Worm (Caenorhabditis elegans) whole organism, young adult: ENCODE results near the gene R07E4.3.

Source experiments
- B0261.1 ChIP-seq: sonication (generic microtip); optimal IDR thresholded peaks from 2 replicates; lab custom pipeline; 2016; ENCODE audit warnings: mild to moderate bottlenecking, missing genetic modification characterization, moderate library complexity, missing compliant biosample characterization
- B0336.3 ChIP-seq: fragments of 200-800 bp; sonication (Bioruptor generic); IDR thresholded peaks from 2 replicates; pipeline ENCODE4 v1.3.6; 2022; ENCODE audit warnings: missing genetic modification characterization, missing compliant biosample characterization
- C17E4.6 ChIP-seq: fragments of 200-800 bp; sonication (Bioruptor generic); IDR thresholded peaks from 2 replicates; pipeline ENCODE4 v1.3.6; 2022; ENCODE audit warnings: missing genetic modification reagents, missing genetic modification characterization, missing compliant biosample characterization
- F39B2.1 ChIP-seq: fragments of 200-800 bp; sonication (Bioruptor generic); IDR thresholded peaks from 2 replicates; pipeline ENCODE4 v1.3.6; 2022; ENCODE audit warnings: missing genetic modification reagents, missing genetic modification characterization, missing compliant biosample characterization
- F55B11.4 ChIP-seq: sonication (generic microtip); optimal IDR thresholded peaks from 2 replicates; lab custom pipeline; 2016; ENCODE audit warnings: missing compliant biosample characterization, missing genetic modification characterization, borderline replicate concordance; ENCODE audit not compliant: insufficient read depth
- T07F8.4 ChIP-seq: sonication (generic microtip); optimal IDR thresholded peaks from 2 replicates; lab custom pipeline; 2016; ENCODE audit warnings: mild to moderate bottlenecking, missing genetic modification characterization, moderate library complexity, missing compliant biosample characterization
- Y53F4B.3 ChIP-seq: fragments of 200-800 bp; sonication (Bioruptor generic); IDR thresholded peaks from 2 replicates; pipeline ENCODE4 v1.3.6; 2022; ENCODE audit warnings: missing genetic modification reagents, missing genetic modification characterization, missing compliant biosample characterization
- Y79H2A.3 ChIP-seq: fragments of 200-800 bp; sonication (Bioruptor generic); conservative IDR thresholded peaks from 2 replicates; pipeline ENCODE4 v1.3.6; 2022; ENCODE audit warnings: missing genetic modification reagents, missing genetic modification characterization, missing compliant biosample characterization
- Y95B8A.8 ChIP-seq: fragments of 200-800 bp; sonication (Bioruptor generic); IDR thresholded peaks from 2 replicates; pipeline ENCODE4 v1.3.6; 2022; ENCODE audit warnings: missing genetic modification reagents, missing genetic modification characterization, missing compliant biosample characterization
- aptf-2 ChIP-seq: fragments of 200-800 bp; sonication (Bioruptor generic); conservative IDR thresholded peaks from 2 replicates; pipeline ENCODE4 v1.3.6; 2022; ENCODE audit warnings: missing genetic modification reagents, missing genetic modification characterization, missing compliant biosample characterization
- atf-7 ChIP-seq: sonication (generic microtip); optimal IDR thresholded peaks from 2 replicates; lab custom pipeline; 2017; ENCODE audit warnings: mild to moderate bottlenecking, missing genetic modification characterization, missing compliant biosample characterization
- bed-1 ChIP-seq: fragments of 200-800 bp; sonication (Bioruptor generic); IDR thresholded peaks from 2 replicates; pipeline ENCODE4 v1.3.6; 2022; ENCODE audit warnings: missing genetic modification reagents, missing genetic modification characterization, missing compliant biosample characterization
- bed-2 ChIP-seq: fragments of 200-800 bp; sonication (Bioruptor generic); IDR thresholded peaks from 2 replicates; pipeline ENCODE4 v1.3.6; 2022; ENCODE audit warnings: missing genetic modification reagents, missing genetic modification characterization, missing compliant biosample characterization
- cebp-1 ChIP-seq, 2 experiments: fragments of 200-800 bp in 1 of 2; sonication (Bioruptor generic) in 1 of 2; sonication (generic microtip) in 1 of 2; IDR thresholded peaks in 1 of 2; optimal IDR thresholded peaks in 1 of 2; 2 replicates each; pipeline versions ENCODE4 v1.3.6 to Lab custom; 2017 to 2022; ENCODE audit warnings: missing compliant biosample characterization in 2 of 2, missing genetic modification characterization in 2 of 2, mild to moderate bottlenecking in 1 of 2, missing genetic modification reagents in 1 of 2, moderate library complexity in 1 of 2
- ceh-27 ChIP-seq: fragments of 200-800 bp; sonication (Bioruptor generic); optimal IDR thresholded peaks from 2 replicates; lab custom pipeline; 2018; ENCODE audit warnings: mild to moderate bottlenecking, missing genetic modification characterization, moderate library complexity, missing compliant biosample characterization
- him-1 ChIP-seq: sonication (generic microtip); optimal IDR thresholded peaks from 2 replicates; lab custom pipeline; 2016; ENCODE audit warnings: missing genotype, missing genetic modification reagents, missing genetic modification characterization, missing compliant biosample characterization
- hlh-26 ChIP-seq: fragments of 200-800 bp; sonication (Bioruptor generic); conservative IDR thresholded peaks from 2 replicates; pipeline ENCODE4 v1.3.6; 2022; ENCODE audit warnings: missing genetic modification reagents, missing genetic modification characterization, missing compliant biosample characterization
- hmg-1.2 ChIP-seq: fragments of 200-800 bp; sonication (Bioruptor generic); IDR thresholded peaks from 2 replicates; pipeline ENCODE4 v1.3.6; 2022; ENCODE audit warnings: missing genetic modification reagents, missing genetic modification characterization, missing compliant biosample characterization
- hsf-1 ChIP-seq: fragments of 200-800 bp; sonication (Bioruptor generic); IDR thresholded peaks from 2 replicates; pipeline ENCODE4 v1.3.6; 2022; ENCODE audit warnings: missing genetic modification reagents, missing genetic modification characterization, missing compliant biosample characterization
- madf-6 ChIP-seq: fragments of 200-800 bp; sonication (Bioruptor generic); IDR thresholded peaks from 2 replicates; pipeline ENCODE4 v1.3.6; 2022; ENCODE audit warnings: missing genetic modification reagents, missing genetic modification characterization, missing compliant biosample characterization
- mes-4 ChIP-seq: sonication (generic microtip); optimal IDR thresholded peaks from 2 replicates; lab custom pipeline; 2016; ENCODE audit warnings: missing genotype, missing genetic modification characterization, missing compliant biosample characterization
- mxl-1 ChIP-seq: sonication (generic microtip); optimal IDR thresholded peaks from 2 replicates; lab custom pipeline; 2016; ENCODE audit warnings: missing genetic modification characterization, missing compliant biosample characterization
- nfyb-1 ChIP-seq: fragments of 200-800 bp; sonication (Bioruptor generic); IDR thresholded peaks from 2 replicates; pipeline ENCODE4 v1.3.6; 2022; ENCODE audit warnings: missing genetic modification reagents, missing genetic modification characterization, missing compliant biosample characterization
- nhr-90 ChIP-seq: sonication (generic microtip); optimal IDR thresholded peaks from 2 replicates; lab custom pipeline; 2016; ENCODE audit warnings: missing genotype, mild to moderate bottlenecking, missing genetic modification characterization, missing compliant biosample characterization
- rcor-1 ChIP-seq: fragments of 200-800 bp; sonication (Bioruptor generic); IDR thresholded peaks from 2 replicates; pipeline ENCODE4 v1.3.6; 2022; ENCODE audit warnings: missing genetic modification reagents, missing genetic modification characterization, missing compliant biosample characterization
- tbx-9 ChIP-seq: sonication (generic microtip); optimal IDR thresholded peaks from 2 replicates; lab custom pipeline; 2016; ENCODE audit warnings: borderline replicate concordance, missing genetic modification characterization, inconsistent platforms, missing compliant biosample characterization
- unc-130 ChIP-seq: sonication (generic microtip); optimal IDR thresholded peaks from 2 replicates; lab custom pipeline; 2016; ENCODE audit warnings: missing genetic modification reagents, missing genetic modification characterization, missing compliant biosample characterization
- xnd-1 ChIP-seq: sonication (generic microtip); optimal IDR thresholded peaks from 2 replicates; lab custom pipeline; 2016; ENCODE audit warnings: missing genotype, missing genetic modification reagents, missing genetic modification characterization, missing compliant biosample characterization
- zfh-2 ChIP-seq: fragments of 200-800 bp; sonication (Bioruptor generic); conservative IDR thresholded peaks from 2 replicates; pipeline ENCODE4 v1.3.6; 2022; ENCODE audit warnings: missing genetic modification reagents, missing genetic modification characterization, missing compliant biosample characterization
- zim-3 ChIP-seq: sonication (generic microtip); optimal IDR thresholded peaks from 2 replicates; lab custom pipeline; 2017; ENCODE audit warnings: mild to moderate bottlenecking, missing genetic modification characterization, moderate library complexity, missing compliant biosample characterization
- ztf-18 ChIP-seq: sonication (generic microtip); optimal IDR thresholded peaks from 2 replicates; lab custom pipeline; 2016; ENCODE audit warnings: missing genotype, mild to moderate bottlenecking, missing genetic modification characterization, missing compliant biosample characterization

The R07E4.3 gene

DNA sequence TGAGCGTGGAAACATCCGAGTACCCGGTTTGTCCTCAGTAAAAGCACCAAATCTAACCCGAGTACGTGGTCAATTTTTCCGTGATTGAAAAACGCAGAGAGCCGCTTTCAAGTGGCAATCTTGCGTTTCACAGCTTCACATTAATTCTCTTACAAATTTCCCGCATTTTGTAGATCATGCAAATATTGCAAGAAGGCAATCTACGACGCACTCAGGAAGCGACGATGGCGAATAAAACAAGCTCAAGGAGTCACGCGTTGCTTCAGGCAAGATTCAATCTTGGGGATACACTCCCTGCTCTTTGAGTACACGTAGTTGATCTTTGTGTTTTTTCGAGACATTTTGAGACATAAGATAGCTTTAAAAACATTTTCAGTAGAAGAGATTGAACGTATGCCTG lies 34.7 kb downstream of the R07E4.3 start:
- TF ChIP-seq ceh-27 (GFP tag; lab: Kevin White, UChicago) (peak; percentile 55), zfh-2 (GFP tag; lab: Robert Waterston, UW) (no peak)

- no peak for TF ChIP-seq Y79H2A.3
- no peak for TF ChIP-seq Y53F4B.3 (GFP tag; lab: Robert Waterston, UW)
- TF ChIP-seq atf-7 (tag; lab: Kevin White, UChicago) = no peak
- TF ChIP-seq B0336.3 (GFP tag; lab: Robert Waterston, UW) = no peak
- TF ChIP-seq ztf-18 (tag; lab: Kevin White, UChicago) = no peak
- no peak for TF ChIP-seq tbx-9 (tag; lab: Kevin White, UChicago)
- TF ChIP-seq F55B11.4 (tag; lab: Kevin White, UChicago) = no peak
- TF ChIP-seq hlh-26 (GFP tag; lab: Robert Waterston, UW) = no peak
- TF ChIP-seq him-1 (tag; lab: Kevin White, UChicago) = no peak
- no peak for TF ChIP-seq madf-6 (GFP tag; lab: Robert Waterston, UW)
- TF ChIP-seq F39B2.1 (GFP tag; lab: Robert Waterston, UW) = no peak
- no peak for TF ChIP-seq xnd-1 (tag; lab: Kevin White, UChicago)
- no peak for TF ChIP-seq B0261.1
- no peak for TF ChIP-seq cebp-1 (GFP tag; IDR thresholded peaks at IDR 0.05; lab: Robert Waterston, UW)
- TF ChIP-seq cebp-1 (tag; optimal IDR thresholded peaks at IDR 0.05; lab: Kevin White, UChicago) = no peak
- TF ChIP-seq mxl-1 = no peak
- TF ChIP-seq nfyb-1 (GFP tag; lab: Robert Waterston, UW) = no peak
- no peak for TF ChIP-seq rcor-1 (GFP tag; lab: Robert Waterston, UW)
These were observed 39.5 kb downstream of the R07E4.3 start, which contains the start of gene F22F4.5 for ce11 chrX:5992770-5993169. Gene F22F4.5 (minus strand): TSS chrX:5992870.

DNA sequence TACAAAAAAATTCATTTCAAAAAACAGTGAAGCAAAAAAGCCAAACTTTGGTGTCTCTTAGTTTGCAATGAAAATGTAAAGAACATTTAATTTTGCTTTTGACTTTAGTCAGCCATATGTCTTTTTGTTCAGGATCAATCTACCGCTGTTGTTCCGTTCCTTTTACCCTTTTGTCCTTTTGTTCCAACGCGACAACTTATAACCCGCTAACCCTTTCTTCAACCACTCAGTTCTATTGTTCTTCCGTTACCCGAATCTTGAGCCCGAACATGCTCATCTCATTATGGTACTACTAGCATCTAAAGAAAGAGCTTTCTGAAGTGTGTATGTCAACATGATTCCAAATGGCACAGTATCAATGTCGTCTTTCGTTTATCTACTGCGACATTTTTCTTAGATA lies 40.7 kb downstream of the R07E4.3 start:
- TF ChIP-seq bed-1 (GFP tag; lab: Robert Waterston, UW) (no peak), nhr-90 (no peak), zim-3 (no peak), F39B2.1 (GFP tag; lab: Robert Waterston, UW) (no peak), hsf-1 (GFP tag; lab: Robert Waterston, UW) (no peak), mes-4 (tag; lab: Kevin White, UChicago) (no peak), rcor-1 (GFP tag; lab: Robert Waterston, UW) (no peak), unc-130 (GFP tag; lab: Kevin White, UChicago) (no peak), T07F8.4 (tag; lab: Kevin White, UChicago) (no peak)

- no peak for TF ChIP-seq T07F8.4 (tag; lab: Kevin White, UChicago)
- peak; percentile 88 for TF ChIP-seq zfh-2 (GFP tag; lab: Robert Waterston, UW)
- TF ChIP-seq bed-2 (GFP tag; lab: Robert Waterston, UW) = 0 out of 2 replicates have a peak, but pooled peaks have one; percentile 19
- TF ChIP-seq hmg-1.2 = peak; percentile 33; the same call in 1 of the 2 replicates
- peak; percentile 48 for TF ChIP-seq aptf-2 (GFP tag; lab: Robert Waterston, UW)
- peak; percentile 32; the same call in 1 of the 2 replicates for TF ChIP-seq madf-6 (GFP tag; lab: Robert Waterston, UW)
- TF ChIP-seq, all 124 proteins: peak for 5
These were observed 42.5 kb downstream of the R07E4.3 start, which contains the start of gene inx-3 for ce11 chrX:5995613-5996206. Gene inx-3 (plus strand): TSS chrX:5996156.

DNA sequence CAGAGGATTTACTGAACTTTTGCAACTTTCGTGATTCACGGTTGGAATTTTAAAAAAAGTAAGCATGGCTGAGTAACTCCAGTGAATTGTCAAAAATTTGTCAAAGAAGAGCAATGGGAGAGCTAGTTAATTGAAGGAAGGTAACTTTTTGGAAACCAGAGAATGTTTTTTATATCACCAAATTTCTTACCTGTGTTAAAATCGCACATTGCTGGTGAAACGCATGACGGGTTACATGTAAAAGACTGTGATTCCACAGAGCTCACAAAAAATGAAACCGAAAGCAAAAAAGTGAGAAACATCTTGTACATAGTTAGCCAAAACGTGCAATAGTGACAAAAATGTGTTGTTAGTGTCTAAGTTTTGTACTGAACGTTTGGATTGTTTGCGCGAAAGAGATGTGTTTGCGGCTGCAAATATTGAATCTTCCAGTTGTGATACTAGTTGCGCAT lies 45.9 kb downstream of the R07E4.3 start, which contains the start of gene F22F4.9:
Gene F22F4.9 (minus strand): TSS at position 402 of the 452 bp plus-strand sequence.
- no peak for TF ChIP-seq C17E4.6 (GFP tag; lab: Robert Waterston, UW)
- no peak for TF ChIP-seq Y95B8A.8 (GFP tag; lab: Robert Waterston, UW)
